Worm (Caenorhabditis elegans) whole organism, L3 larva: ENCODE measurements around the gene M28.9.
A peak's percentile ranks its signal among the peaks of the same experiment; 100 is the strongest.

Source experiments
- R02D3.7 ChIP-seq: fragments of 150-350 bp; optimal IDR thresholded peaks from 2 replicates; lab custom pipeline; 2014; ENCODE audit warnings: missing biosample characterization, missing genetic modification characterization
- aly-2 ChIP-seq: fragments of 150-350 bp; optimal IDR thresholded peaks from 2 replicates; lab custom pipeline; 2014; ENCODE audit warnings: missing biosample characterization, missing genetic modification characterization
- ama-1 ChIP-seq: fragments of 150-350 bp; optimal IDR thresholded peaks from 2 replicates; lab custom pipeline; 2018
- ceh-16 ChIP-seq: sonication (generic microtip); optimal IDR thresholded peaks from 2 replicates; lab custom pipeline; 2017; ENCODE audit warnings: missing biosample characterization, missing genetic modification characterization
- ceh-28 ChIP-seq: fragments of 150-350 bp; optimal IDR thresholded peaks from 2 replicates; lab custom pipeline; 2014; ENCODE audit warnings: missing biosample characterization, missing genetic modification reagents, missing genetic modification characterization
- ceh-9 ChIP-seq: sonication (generic microtip); optimal IDR thresholded peaks from 2 replicates; lab custom pipeline; 2018; ENCODE audit warnings: missing biosample characterization, missing genetic modification characterization
- daf-12 ChIP-seq: fragments of 150-350 bp; optimal IDR thresholded peaks from 2 replicates; lab custom pipeline; 2014; ENCODE audit warnings: missing biosample characterization, missing genetic modification reagents, missing genetic modification characterization
- egl-27 ChIP-seq: sonication (generic microtip); optimal IDR thresholded peaks from 4 replicates; lab custom pipeline; 2017; ENCODE audit warnings: missing biosample characterization, missing genetic modification reagents, missing genetic modification characterization
- elt-1 ChIP-seq: fragments of 150-350 bp; optimal IDR thresholded peaks from 2 replicates; lab custom pipeline; 2014; ENCODE audit warnings: missing biosample characterization, missing genetic modification characterization
- elt-2 ChIP-seq: sonication (generic microtip); optimal IDR thresholded peaks from 2 replicates; lab custom pipeline; 2016; ENCODE audit warnings: missing genetic modification reagents, mild to moderate bottlenecking, missing genetic modification characterization, missing compliant biosample characterization
- elt-3 ChIP-seq, 3 experiments: fragments of 150-350 bp in 1 of 3; sonication (generic microtip) in 2 of 3; optimal IDR thresholded peaks; 2 replicates in 2 of 3; 4 replicates in 1 of 3; lab custom pipeline; 2014 to 2017; ENCODE audit warnings: missing biosample characterization in 3 of 3, missing genetic modification characterization in 3 of 3
- fkh-10 ChIP-seq: sonication (generic microtip); optimal IDR thresholded peaks from 2 replicates; lab custom pipeline; 2017; ENCODE audit warnings: missing biosample characterization, missing genetic modification reagents, missing genetic modification characterization
- fkh-2 ChIP-seq: fragments of 150-350 bp; optimal IDR thresholded peaks from 2 replicates; lab custom pipeline; 2014; ENCODE audit warnings: missing biosample characterization, missing genetic modification reagents, missing genetic modification characterization
- fos-1 ChIP-seq: fragments of 150-350 bp; optimal IDR thresholded peaks from 2 replicates; lab custom pipeline; 2014; ENCODE audit warnings: missing biosample characterization, missing genetic modification characterization
- lin-15B ChIP-seq: fragments of 150-350 bp; optimal IDR thresholded peaks from 2 replicates; lab custom pipeline; 2014; ENCODE audit warnings: missing biosample characterization, missing genetic modification characterization
- lin-39 ChIP-seq: fragments of 150-350 bp; optimal IDR thresholded peaks from 2 replicates; lab custom pipeline; 2018; ENCODE audit warnings: missing biosample characterization, missing genetic modification reagents, missing genetic modification characterization
- lsy-12 ChIP-seq: sonication (generic microtip); optimal IDR thresholded peaks from 2 replicates; lab custom pipeline; 2016; ENCODE audit warnings: mild to moderate bottlenecking, missing genetic modification characterization, missing compliant biosample characterization
- mdl-1 ChIP-seq: fragments of 150-350 bp; optimal IDR thresholded peaks from 2 replicates; lab custom pipeline; 2014; ENCODE audit warnings: missing biosample characterization, missing genetic modification characterization
- mml-1 ChIP-seq: fragments of 150-350 bp; sonication (generic microtip); optimal IDR thresholded peaks from 3 replicates; lab custom pipeline; 2014; ENCODE audit warnings: missing biosample characterization, missing genetic modification characterization
- nfya-1 ChIP-seq: sonication (generic microtip); optimal IDR thresholded peaks from 2 replicates; lab custom pipeline; 2017; ENCODE audit warnings: missing genetic modification characterization, mild to moderate bottlenecking, missing compliant biosample characterization, antibody characterized with exemption, moderate library complexity; ENCODE audit not compliant: insufficient read depth
- nhr-11 ChIP-seq: fragments of 150-350 bp; optimal IDR thresholded peaks from 2 replicates; lab custom pipeline; 2014; ENCODE audit warnings: missing biosample characterization, missing genetic modification characterization
- nhr-23 ChIP-seq: fragments of 150-350 bp; optimal IDR thresholded peaks from 2 replicates; lab custom pipeline; 2014; ENCODE audit warnings: missing biosample characterization, missing genetic modification reagents, missing genetic modification characterization
- nhr-237 ChIP-seq: fragments of 150-350 bp; optimal IDR thresholded peaks from 2 replicates; lab custom pipeline; 2014; ENCODE audit warnings: missing biosample characterization, missing genetic modification characterization
- nhr-28 ChIP-seq: fragments of 150-350 bp; optimal IDR thresholded peaks from 2 replicates; lab custom pipeline; 2014; ENCODE audit warnings: missing biosample characterization, missing genetic modification characterization
- nhr-43 ChIP-seq: sonication (generic microtip); optimal IDR thresholded peaks from 2 replicates; lab custom pipeline; 2016; ENCODE audit warnings: mild to moderate bottlenecking, missing genetic modification characterization, missing compliant biosample characterization; ENCODE audit not compliant: poor library complexity, severe bottlenecking
- nhr-67 ChIP-seq: fragments of 150-350 bp; optimal IDR thresholded peaks from 2 replicates; lab custom pipeline; 2014; ENCODE audit warnings: missing biosample characterization, missing genetic modification characterization
- nhr-77 ChIP-seq: fragments of 150-350 bp; optimal IDR thresholded peaks from 2 replicates; lab custom pipeline; 2014; ENCODE audit warnings: missing biosample characterization, missing genetic modification characterization
- pha-4 ChIP-seq: fragments of 150-350 bp; optimal IDR thresholded peaks from 2 replicates; lab custom pipeline; 2014; ENCODE audit warnings: missing biosample characterization, missing genetic modification reagents, missing genetic modification characterization
- pqm-1 ChIP-seq: fragments of 150-350 bp; optimal IDR thresholded peaks from 2 replicates; lab custom pipeline; 2017; ENCODE audit warnings: missing biosample characterization, missing genetic modification characterization, inconsistent platforms
- sea-2 ChIP-seq: fragments of 150-350 bp; sonication (generic microtip); optimal IDR thresholded peaks from 4 replicates; lab custom pipeline; 2014; ENCODE audit warnings: missing biosample characterization, missing genetic modification reagents, missing genetic modification characterization
- skn-1 ChIP-seq: fragments of 150-350 bp; optimal IDR thresholded peaks from 2 replicates; lab custom pipeline; 2014; ENCODE audit warnings: missing biosample characterization, missing genetic modification characterization
- snpc-4 ChIP-seq: fragments of 150-350 bp; optimal IDR thresholded peaks from 2 replicates; lab custom pipeline; 2014; ENCODE audit warnings: missing biosample characterization, missing genetic modification characterization
- unc-39 ChIP-seq: sonication (generic microtip); optimal IDR thresholded peaks from 4 replicates; lab custom pipeline; 2017; ENCODE audit warnings: missing biosample characterization, missing genetic modification characterization
- unc-62 ChIP-seq: fragments of 150-350 bp; sonication (generic microtip); optimal IDR thresholded peaks from 4 replicates; lab custom pipeline; 2014; ENCODE audit warnings: missing biosample characterization, missing genetic modification reagents, missing genetic modification characterization
- ztf-11 ChIP-seq: fragments of 150-350 bp; optimal IDR thresholded peaks from 2 replicates; lab custom pipeline; 2014; ENCODE audit warnings: missing biosample characterization, missing genetic modification characterization
- ztf-4 ChIP-seq: fragments of 150-350 bp; optimal IDR thresholded peaks from 2 replicates; lab custom pipeline; 2014; ENCODE audit warnings: missing biosample characterization, missing genetic modification characterization

Gene M28.9

DNA sequence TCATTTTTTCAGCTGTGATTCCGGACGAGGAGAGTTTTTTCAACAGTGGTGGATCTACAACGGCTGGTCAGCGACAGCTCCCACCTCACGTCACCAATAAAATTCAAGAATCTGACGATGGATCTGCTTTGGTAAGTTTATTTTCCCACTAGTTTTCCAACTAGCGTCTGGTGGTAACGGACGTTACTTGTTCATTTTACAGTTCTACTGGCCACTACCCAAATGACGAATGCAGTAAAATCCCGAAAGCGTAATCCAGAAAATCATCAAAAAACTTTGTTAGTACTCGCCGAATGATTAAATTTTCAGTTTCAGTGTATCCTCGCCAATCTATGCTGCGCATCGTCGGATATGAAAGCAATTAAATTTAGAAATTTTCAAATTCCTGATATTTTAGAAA is 20.4 kb downstream of the M28.9 start:
- TF ChIP-seq snpc-4 (tag; lab: Kevin White, UChicago) (no peak), mdl-1 (tag; lab: Kevin White, UChicago) (no peak), nhr-11 (tag; lab: Kevin White, UChicago) (no peak), daf-12 (no peak), R02D3.7 (tag; lab: Kevin White, UChicago) (no peak), ama-1 (lab: Kevin White, UChicago) (no peak), mml-1 (tag; lab: Kevin White, UChicago) (no peak), lin-39 (no peak), nhr-77 (no peak), nhr-28 (no peak), lin-15B (tag; lab: Kevin White, UChicago) (no peak), fos-1 (no peak), nfya-1 (tag; lab: Kevin White, UChicago) (no peak), lsy-12 (tag; lab: Kevin White, UChicago) (no peak), nhr-237 (no peak), pqm-1 (no peak), fkh-10 (GFP tag; lab: Kevin White, UChicago) (no peak), ceh-16 (tag; lab: Kevin White, UChicago) (no peak), aly-2 (tag; lab: Kevin White, UChicago) (no peak)

DNA sequence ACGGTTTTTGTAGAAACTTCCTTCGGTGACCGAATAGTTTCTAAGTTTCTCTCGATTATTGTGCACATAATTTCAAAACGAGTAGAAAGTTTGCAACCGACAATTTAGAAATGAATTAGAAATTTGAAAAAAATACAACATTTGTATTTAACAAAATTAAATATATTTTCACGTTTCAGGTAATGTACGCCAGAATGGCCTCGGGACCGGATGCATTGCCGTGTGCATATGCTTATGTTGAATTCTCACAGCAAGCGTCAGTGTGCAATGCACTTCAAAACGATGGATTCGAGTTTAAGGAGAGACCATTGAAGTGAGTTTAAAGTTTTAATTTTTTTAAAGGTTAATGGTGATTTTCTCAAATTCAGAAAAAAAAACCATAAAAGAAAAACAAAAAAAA is 21.7 kb downstream of the M28.9 start, which contains the start of gene marc-2:
marc-2 (minus strand) TSS at position 101 of the 400 bp plus-strand sequence.
- TF ChIP-seq daf-12 (no peak), fos-1 (no peak), lin-39 (no peak), nhr-67 (tag; lab: Kevin White, UChicago) (no peak), ceh-9 (tag; lab: Kevin White, UChicago) (no peak), nhr-23 (no peak), nhr-43 (no peak), mml-1 (tag; lab: Kevin White, UChicago) (no peak), unc-62 (GFP tag; lab: Kevin White, UChicago) (no peak), skn-1 (tag; lab: Kevin White, UChicago) (no peak), nhr-11 (tag; lab: Kevin White, UChicago) (no peak), nfya-1 (tag; lab: Kevin White, UChicago) (no peak), ceh-28 (tag; lab: Kevin White, UChicago) (no peak), unc-39 (no peak), elt-2 (tag; lab: Kevin White, UChicago) (no peak), ztf-11 (tag; lab: Kevin White, UChicago) (no peak), mdl-1 (tag; lab: Kevin White, UChicago) (no peak), aly-2 (tag; lab: Kevin White, UChicago) (no peak)
- TF ChIP-seq, all 47 proteins: peak for 0

DNA sequence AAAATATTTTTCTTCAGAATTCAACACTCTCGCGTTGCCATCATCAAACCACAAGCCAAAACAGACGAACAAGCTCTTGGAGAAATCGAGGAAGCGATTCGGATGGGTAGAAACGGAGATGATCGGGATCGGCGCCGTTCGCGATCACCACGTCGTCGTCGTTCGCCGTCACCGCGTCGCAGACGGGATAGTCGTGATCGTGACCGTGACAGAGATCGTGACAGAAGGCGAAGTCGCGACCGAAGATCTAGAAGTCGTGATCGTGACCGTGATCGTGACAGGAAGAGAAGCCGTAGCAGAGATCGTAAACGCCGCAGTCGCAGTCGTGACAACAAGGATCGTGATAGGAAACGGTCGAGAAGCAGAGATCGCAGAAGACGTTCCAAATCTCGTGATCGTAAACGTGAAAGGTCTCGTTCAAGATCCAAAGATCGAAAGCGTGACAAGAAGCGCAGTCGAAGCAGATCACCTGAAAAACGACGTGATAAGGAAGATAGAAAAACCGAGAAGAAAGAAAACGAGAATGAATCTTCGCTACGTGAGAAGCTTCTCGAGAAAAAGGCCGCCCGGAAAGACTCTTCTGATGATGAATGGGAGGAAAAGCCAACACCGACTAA is 22.3 kb downstream of the M28.9 start:
- TF ChIP-seq nhr-43 (peak; percentile 59), snpc-4 (tag; lab: Kevin White, UChicago) (no peak)

DNA sequence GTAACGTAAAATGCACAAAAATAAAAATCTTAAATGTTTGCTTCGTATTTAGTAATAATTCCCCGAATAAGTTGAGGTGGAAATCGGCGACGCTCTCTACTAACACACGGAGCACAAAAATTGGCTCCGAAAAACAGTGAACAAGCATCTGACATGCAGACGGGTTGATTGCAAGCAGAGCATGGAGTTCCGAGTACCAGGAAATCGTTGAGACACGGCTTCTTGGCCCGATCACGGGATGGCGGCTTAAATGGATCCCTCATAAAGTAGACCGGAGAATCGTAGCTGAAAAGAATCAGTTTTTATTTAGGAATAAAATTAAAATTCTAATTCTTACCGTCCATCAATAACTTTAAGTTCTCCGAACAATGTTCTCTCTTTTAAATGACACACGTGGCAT is 23.1 kb downstream of the M28.9 start:
- TF ChIP-seq ztf-4 (tag; lab: Kevin White, UChicago) = no peak
- no peak for TF ChIP-seq ztf-11 (tag; lab: Kevin White, UChicago)
- TF ChIP-seq elt-3 (tag; optimal IDR thresholded peaks at IDR 0.05; lab: Kevin White, UChicago) = no peak
- TF ChIP-seq elt-2 (tag; lab: Kevin White, UChicago) = no peak
- no peak for TF ChIP-seq elt-1 (tag; lab: Kevin White, UChicago)
- TF ChIP-seq nhr-23 = no peak
- TF ChIP-seq fkh-2 (tag; lab: Kevin White, UChicago) = no peak
- TF ChIP-seq pqm-1 = no peak
- no peak for TF ChIP-seq pha-4
- TF ChIP-seq lin-39 = no peak
- TF ChIP-seq nhr-67 (tag; lab: Kevin White, UChicago) = no peak
- TF ChIP-seq egl-27 (tag; lab: Kevin White, UChicago) = no peak
- no peak for TF ChIP-seq ceh-16 (tag; lab: Kevin White, UChicago)
- no peak for TF ChIP-seq sea-2 (GFP tag; lab: Kevin White, UChicago)
- TF ChIP-seq unc-39 = no peak
- TF ChIP-seq lsy-12 (tag; lab: Kevin White, UChicago) = no peak
- TF ChIP-seq unc-62 (GFP tag; lab: Kevin White, UChicago) = no peak
